Fruit fly (Drosophila melanogaster): ENCODE results near the gene btl.

btl gene

dm6 chr3L:14131274-14131989 is 55.9 kb downstream of the btl start, which contains the start of gene Sox21b (continued):
- TF ChIP-seq CG10147 (GFP tag; optimal IDR thresholded peaks at IDR 0.05), result no peak
